Worm (Caenorhabditis elegans) whole organism, L1 larva: Measurements from ENCODE around the gene ccpp-6.

ENCODE experiments used
- C16A3.4 ChIP-seq: fragments of 150-350 bp; optimal IDR thresholded peaks from 2 replicates; lab custom pipeline; 2014; ENCODE audit warnings: missing biosample characterization, missing genetic modification characterization
- F16B12.6 ChIP-seq: fragments of 150-350 bp; optimal IDR thresholded peaks from 2 replicates; lab custom pipeline; 2014; ENCODE audit warnings: missing biosample characterization, missing genetic modification characterization
- aly-2 ChIP-seq: fragments of 150-350 bp; optimal IDR thresholded peaks from 2 replicates; lab custom pipeline; 2014; ENCODE audit warnings: missing biosample characterization, missing genetic modification characterization
- ama-1 ChIP-seq: fragments of 150-350 bp; optimal IDR thresholded peaks from 2 replicates; lab custom pipeline; 2014
- blmp-1 ChIP-seq: fragments of 150-350 bp; optimal IDR thresholded peaks from 2 replicates; lab custom pipeline; 2014; ENCODE audit warnings: missing biosample characterization, missing genetic modification characterization
- ceh-63 ChIP-seq: fragments of 200-800 bp; sonication (Bioruptor generic); optimal IDR thresholded peaks from 2 replicates; lab custom pipeline; 2018; ENCODE audit warnings: mild to moderate bottlenecking, missing genetic modification characterization, missing compliant biosample characterization
- ceh-82 ChIP-seq, 3 experiments: fragments of 150-350 bp in 1 of 3; sonication (generic microtip) in 2 of 3; optimal IDR thresholded peaks; 2 replicates each; lab custom pipeline; 2014 to 2017; ENCODE audit warnings: missing biosample characterization in 3 of 3, missing genetic modification characterization in 3 of 3
- ceh-90 ChIP-seq: sonication (generic microtip); optimal IDR thresholded peaks from 2 replicates; lab custom pipeline; 2016; ENCODE audit warnings: missing genetic modification characterization, missing compliant biosample characterization
- dpl-1 ChIP-seq, 3 experiments: fragments of 150-350 bp in 2 of 3; sonication (generic microtip) in 1 of 3; optimal IDR thresholded peaks; 2 replicates each; lab custom pipeline; 2014 to 2017; ENCODE audit warnings: missing biosample characterization in 3 of 3, missing genetic modification characterization in 3 of 3, missing genetic modification reagents in 3 of 3
- efl-1 ChIP-seq, 4 experiments: fragments of 150-350 bp; optimal IDR thresholded peaks in 3 of 4; peaks in 1 of 4; 1 replicate in 1 of 4; 2 replicates in 3 of 4; lab custom pipeline; 2014; ENCODE audit warnings: missing biosample characterization in 2 of 4, missing genetic modification characterization in 2 of 4, missing genetic modification reagents in 2 of 4
- efl-3 ChIP-seq: fragments of 200-800 bp; sonication (Bioruptor generic); optimal IDR thresholded peaks from 2 replicates; lab custom pipeline; 2018; ENCODE audit warnings: mild to moderate bottlenecking, missing genetic modification characterization, missing compliant biosample characterization
- elt-3 ChIP-seq, 6 experiments: fragments of 150-350 bp in 1 of 6; sonication (generic microtip); optimal IDR thresholded peaks; 2 replicates each; lab custom pipeline; 2017 to 2018; ENCODE audit warnings: missing biosample characterization in 6 of 6, missing genetic modification characterization in 6 of 6, inconsistent platforms in 1 of 6
- fkh-8 ChIP-seq: sonication (generic microtip); optimal IDR thresholded peaks from 2 replicates; lab custom pipeline; 2016; ENCODE audit warnings: mild to moderate bottlenecking, missing genetic modification characterization, missing compliant biosample characterization
- fos-1 ChIP-seq: fragments of 150-350 bp; optimal IDR thresholded peaks from 2 replicates; lab custom pipeline; 2014; ENCODE audit warnings: missing biosample characterization, missing genetic modification characterization
- grh-1 ChIP-seq: fragments of 200-800 bp; sonication (Bioruptor generic); IDR thresholded peaks from 2 replicates; pipeline ENCODE4 v1.3.6; 2022; ENCODE audit warnings: missing genetic modification reagents, missing genetic modification characterization, missing compliant biosample characterization
- hlh-17 ChIP-seq: fragments of 200-800 bp; sonication (Bioruptor generic); optimal IDR thresholded peaks from 2 replicates; lab custom pipeline; 2018; ENCODE audit warnings: missing genetic modification characterization, mild to moderate bottlenecking, missing compliant biosample characterization, moderate library complexity, borderline replicate concordance
- hpl-2 ChIP-seq: fragments of 150-350 bp; optimal IDR thresholded peaks from 2 replicates; lab custom pipeline; 2014; ENCODE audit warnings: missing biosample characterization, missing genetic modification reagents, missing genetic modification characterization
- irx-1 ChIP-seq: sonication (generic microtip); optimal IDR thresholded peaks from 2 replicates; lab custom pipeline; 2016; ENCODE audit warnings: missing genetic modification characterization, missing compliant biosample characterization
- isw-1 ChIP-seq: fragments of 200-800 bp; sonication (Bioruptor generic); IDR thresholded peaks from 2 replicates; pipeline ENCODE4 v1.3.6; 2022; ENCODE audit warnings: missing genetic modification characterization, missing compliant biosample characterization
- jun-1 ChIP-seq: fragments of 150-350 bp; optimal IDR thresholded peaks from 2 replicates; lab custom pipeline; 2014; ENCODE audit warnings: missing biosample characterization, missing genetic modification reagents, missing genetic modification characterization
- lin-13 ChIP-seq: fragments of 150-350 bp; optimal IDR thresholded peaks from 2 replicates; lab custom pipeline; 2014; ENCODE audit warnings: missing biosample characterization, missing genetic modification reagents, missing genetic modification characterization
- lin-14 ChIP-seq: fragments of 200-800 bp; sonication (Bioruptor generic); optimal IDR thresholded peaks from 2 replicates; lab custom pipeline; 2018; ENCODE audit warnings: mild to moderate bottlenecking, missing genetic modification characterization, moderate library complexity, missing compliant biosample characterization
- lin-15B ChIP-seq: fragments of 150-350 bp; sonication (generic microtip); optimal IDR thresholded peaks from 3 replicates; lab custom pipeline; 2014; ENCODE audit warnings: missing biosample characterization, missing genetic modification characterization
- lin-35 ChIP-seq, 2 experiments: fragments of 150-350 bp; optimal IDR thresholded peaks; 2 replicates each; lab custom pipeline; 2014; ENCODE audit warnings: missing biosample characterization in 2 of 2, missing genetic modification characterization in 2 of 2, missing genetic modification reagents in 2 of 2
- lin-39 ChIP-seq: fragments of 150-350 bp; optimal IDR thresholded peaks from 2 replicates; lab custom pipeline; 2014; ENCODE audit warnings: missing biosample characterization, missing genetic modification reagents, missing genetic modification characterization
- lir-3 ChIP-seq: sonication (generic microtip); optimal IDR thresholded peaks from 2 replicates; lab custom pipeline; 2016; ENCODE audit warnings: mild to moderate bottlenecking, missing genetic modification characterization, moderate library complexity, missing compliant biosample characterization; ENCODE audit not compliant: poor library complexity
- lsy-2 ChIP-seq, 2 experiments: fragments of 150-350 bp; optimal IDR thresholded peaks; 2 replicates each; lab custom pipeline; 2014; ENCODE audit warnings: missing biosample characterization in 2 of 2, missing genetic modification characterization in 2 of 2
- mab-9 ChIP-seq: fragments of 200-800 bp; sonication (Bioruptor generic); IDR thresholded peaks from 2 replicates; pipeline ENCODE4 v1.3.6; 2022; ENCODE audit warnings: missing genetic modification reagents, missing genetic modification characterization, missing compliant biosample characterization
- nhr-12 ChIP-seq: sonication (generic microtip); optimal IDR thresholded peaks from 2 replicates; lab custom pipeline; 2017; ENCODE audit warnings: missing biosample characterization, missing genetic modification characterization
- nhr-20 ChIP-seq: sonication (generic microtip); optimal IDR thresholded peaks from 2 replicates; lab custom pipeline; 2016; ENCODE audit warnings: mild to moderate bottlenecking, missing genetic modification characterization, missing compliant biosample characterization
- nhr-237 ChIP-seq: fragments of 150-350 bp; optimal IDR thresholded peaks from 2 replicates; lab custom pipeline; 2014; ENCODE audit warnings: missing biosample characterization, missing genetic modification characterization
- nhr-28 ChIP-seq: fragments of 150-350 bp; optimal IDR thresholded peaks from 2 replicates; lab custom pipeline; 2014; ENCODE audit warnings: missing biosample characterization, missing genetic modification characterization
- nhr-71 ChIP-seq: sonication (generic microtip); optimal IDR thresholded peaks from 2 replicates; lab custom pipeline; 2016; ENCODE audit warnings: mild to moderate bottlenecking, missing genetic modification characterization, moderate library complexity, missing compliant biosample characterization
- nhr-76 ChIP-seq: sonication (generic microtip); optimal IDR thresholded peaks from 2 replicates; lab custom pipeline; 2017; ENCODE audit warnings: missing biosample characterization, missing genetic modification characterization
- nhr-77 ChIP-seq: fragments of 150-350 bp; optimal IDR thresholded peaks from 2 replicates; lab custom pipeline; 2014; ENCODE audit warnings: missing biosample characterization, missing genetic modification characterization
- nhr-85 ChIP-seq: sonication (generic microtip); peaks from one replicate; lab custom pipeline; 2016; ENCODE audit warnings: missing genetic modification characterization, inconsistent platforms, missing compliant biosample characterization
- nhr-90 ChIP-seq: sonication (generic microtip); optimal IDR thresholded peaks from 2 replicates; lab custom pipeline; 2016; ENCODE audit warnings: mild to moderate bottlenecking, missing genetic modification characterization, missing compliant biosample characterization; ENCODE audit not compliant: poor library complexity
- pax-3 ChIP-seq: fragments of 200-800 bp; sonication (Bioruptor generic); optimal IDR thresholded peaks from 2 replicates; lab custom pipeline; 2018; ENCODE audit warnings: mild to moderate bottlenecking, missing genetic modification characterization, moderate library complexity, missing compliant biosample characterization
- skn-1 ChIP-seq: fragments of 150-350 bp; optimal IDR thresholded peaks from 2 replicates; lab custom pipeline; 2014; ENCODE audit warnings: missing biosample characterization, missing genetic modification characterization
- snpc-4 ChIP-seq: fragments of 150-350 bp; optimal IDR thresholded peaks from 2 replicates; lab custom pipeline; 2014; ENCODE audit warnings: missing biosample characterization, missing genetic modification characterization
- sox-4 ChIP-seq: sonication (generic microtip); optimal IDR thresholded peaks from 2 replicates; lab custom pipeline; 2016; ENCODE audit warnings: missing genetic modification characterization, missing compliant biosample characterization
- tbx-2 ChIP-seq: sonication (generic microtip); optimal IDR thresholded peaks from 2 replicates; lab custom pipeline; 2016; ENCODE audit warnings: missing genetic modification characterization, missing compliant biosample characterization
- unc-130 ChIP-seq: fragments of 150-350 bp; optimal IDR thresholded peaks from 2 replicates; lab custom pipeline; 2017; ENCODE audit warnings: missing biosample characterization, missing genetic modification characterization, inconsistent platforms
- unc-62 ChIP-seq: fragments of 150-350 bp; optimal IDR thresholded peaks from 2 replicates; lab custom pipeline; 2014; ENCODE audit warnings: missing biosample characterization, missing genetic modification reagents, missing genetic modification characterization
- unc-86 ChIP-seq: sonication (generic microtip); optimal IDR thresholded peaks from 2 replicates; lab custom pipeline; 2016; ENCODE audit warnings: missing genetic modification characterization, missing compliant biosample characterization
- unc-98 ChIP-seq: fragments of 200-800 bp; sonication (Bioruptor generic); IDR thresholded peaks from 2 replicates; pipeline ENCODE4 v1.3.6; 2022; ENCODE audit warnings: missing genetic modification characterization, missing compliant biosample characterization
- vab-15 ChIP-seq: sonication (generic microtip); optimal IDR thresholded peaks from 2 replicates; lab custom pipeline; 2017; ENCODE audit warnings: missing genotype, mild to moderate bottlenecking, missing genetic modification characterization, missing compliant biosample characterization
- xbp-1 ChIP-seq: sonication (generic microtip); optimal IDR thresholded peaks from 2 replicates; lab custom pipeline; 2016; ENCODE audit warnings: missing genetic modification characterization, missing compliant biosample characterization
- zip-4 ChIP-seq: fragments of 200-800 bp; sonication (Bioruptor generic); optimal IDR thresholded peaks from 2 replicates; lab custom pipeline; 2018; ENCODE audit warnings: mild to moderate bottlenecking, missing genetic modification characterization, moderate library complexity, missing compliant biosample characterization
- ztf-11 ChIP-seq, 2 experiments: sonication (generic microtip); optimal IDR thresholded peaks; 2 replicates each; lab custom pipeline; 2016 to 2017; ENCODE audit warnings: missing genetic modification characterization in 2 of 2, missing biosample characterization in 1 of 2, missing compliant biosample characterization in 1 of 2
- ztf-4 ChIP-seq: fragments of 150-350 bp; optimal IDR thresholded peaks from 2 replicates; lab custom pipeline; 2014; ENCODE audit warnings: missing biosample characterization, missing genetic modification characterization

ccpp-6 gene

DNA sequence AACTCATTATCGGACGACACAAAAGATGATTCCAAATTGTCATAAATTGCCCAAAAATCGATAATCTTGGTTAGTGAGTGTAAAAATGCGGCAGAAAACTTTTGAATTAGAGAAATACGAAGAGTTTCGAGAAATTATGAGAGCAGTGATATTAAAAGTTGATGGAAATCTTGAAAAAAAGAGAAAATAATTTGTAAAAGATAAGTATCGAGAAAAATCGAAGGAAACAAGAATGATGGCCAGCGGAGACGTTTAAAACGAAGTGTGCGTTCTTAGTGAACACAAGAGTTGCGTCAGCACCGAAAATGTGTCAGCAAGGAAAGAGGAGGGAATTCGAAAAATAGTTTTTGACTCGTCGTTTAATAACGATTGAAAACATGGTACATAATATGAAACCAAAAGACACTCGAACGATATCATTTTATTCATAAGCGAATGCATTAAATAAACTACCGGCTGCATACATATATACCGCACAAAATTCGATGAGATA lies 2.8 kb upstream of the ccpp-6 start, which contains the start of gene ndx-6 (continued):
- peak; percentile 80 for TF ChIP-seq fkh-8 (tag; lab: Kevin White, UChicago)
- TF ChIP-seq nhr-28 (tag; lab: Kevin White, UChicago), result no peak
- peak; percentile 26 for TF ChIP-seq ceh-90 (tag; lab: Kevin White, UChicago)
- peak; percentile 32 for TF ChIP-seq sox-4 (tag; lab: Kevin White, UChicago)
- TF ChIP-seq unc-62 (GFP tag; lab: Kevin White, UChicago), result no peak
- peak; percentile 74 for TF ChIP-seq isw-1 (GFP tag; lab: Robert Waterston, UW)
- peak; percentile 99 for TF ChIP-seq dpl-1 (GFP tag; optimal IDR thresholded peaks at IDR 0.05; lab: Kevin White, UChicago)
- TF ChIP-seq snpc-4 (tag; lab: Kevin White, UChicago), result peak; percentile 78
- no peak for TF ChIP-seq efl-3
- TF ChIP-seq lin-39 (tag; lab: Kevin White, UChicago), result peak; percentile 65
- peak; percentile 60 for TF ChIP-seq grh-1
- peak; percentile 62 for TF ChIP-seq lir-3 (tag; lab: Kevin White, UChicago)
- TF ChIP-seq ztf-4 (tag; lab: Kevin White, UChicago), result peak; percentile 76
- TF ChIP-seq aly-2 (tag; lab: Kevin White, UChicago), result peak; percentile 82
- peak; percentile 7 for TF ChIP-seq pax-3 (tag; lab: Kevin White, UChicago)
- peak; percentile 88 for TF ChIP-seq xbp-1
- peak; percentile 76 for TF ChIP-seq fos-1 (tag; lab: Kevin White, UChicago)
- no peak for TF ChIP-seq nhr-12 (tag; lab: Kevin White, UChicago)
- peak; percentile 67 for TF ChIP-seq F16B12.6 (tag; lab: Kevin White, UChicago)
- TF ChIP-seq nhr-85 (tag; lab: Kevin White, UChicago), result peak; percentile 93
- peak; percentile 90 for TF ChIP-seq nhr-71 (tag; lab: Kevin White, UChicago)
- peak; percentile 83 for TF ChIP-seq tbx-2 (tag; lab: Kevin White, UChicago)
- TF ChIP-seq hpl-2 (GFP tag; lab: Kevin White, UChicago), result no peak
- peak; percentile 36 for TF ChIP-seq zip-4 (GFP tag; lab: Kevin White, UChicago)
- peak; percentile 92 to 99 for TF ChIP-seq efl-1 (optimal IDR thresholded peaks at IDR 0.05; lab: Kevin White, UChicago)
- TF ChIP-seq efl-1 (GFP tag; optimal IDR thresholded peaks at IDR 0.05 in 1 of 2; lab: Kevin White, UChicago), result peak; percentile 98 to 100
- peak; percentile 81 for TF ChIP-seq blmp-1 (tag; lab: Kevin White, UChicago)
- peak; percentile 52 for TF ChIP-seq nhr-77 (tag; lab: Kevin White, UChicago)
- no peak for TF ChIP-seq nhr-76 (tag; lab: Kevin White, UChicago)
- peak in 2 of 6 experiments; percentile 73 to 87 for TF ChIP-seq elt-3 (tag; optimal IDR thresholded peaks at IDR 0.05; lab: Kevin White, UChicago)
- peak; percentile 75 for TF ChIP-seq ama-1 (lab: Kevin White, UChicago)
- TF ChIP-seq unc-86, result peak; percentile 76
- TF ChIP-seq nhr-90 (tag; lab: Kevin White, UChicago), result peak; percentile 88
- TF ChIP-seq nhr-20 (tag; lab: Kevin White, UChicago), result peak; percentile 91
- peak in 1 of 2 experiments; percentile 27 for TF ChIP-seq ztf-11 (tag; optimal IDR thresholded peaks at IDR 0.05; lab: Kevin White, UChicago)
- TF ChIP-seq vab-15 (tag; lab: Kevin White, UChicago), result no peak
- peak; percentile 90 to 92 for TF ChIP-seq lsy-2 (tag; optimal IDR thresholded peaks at IDR 0.05; lab: Kevin White, UChicago)
- peak; percentile 80 for TF ChIP-seq jun-1 (tag; lab: Kevin White, UChicago)
- peak; percentile 59 for TF ChIP-seq lin-15B (tag; lab: Kevin White, UChicago)
- no peak for TF ChIP-seq hlh-17 (GFP tag; lab: Kevin White, UChicago)
- TF ChIP-seq unc-130, result peak; percentile 83
- TF ChIP-seq irx-1, result peak; percentile 47
- TF ChIP-seq mab-9 (GFP tag; lab: Robert Waterston, UW), result peak; percentile 39; the same call in 1 of the 2 replicates
- TF ChIP-seq C16A3.4 (tag; lab: Kevin White, UChicago), result peak; percentile 90
- TF ChIP-seq lin-14, result peak; percentile 88
- no peak for TF ChIP-seq nhr-237
- peak; percentile 99 to 100 for TF ChIP-seq lin-35 (GFP tag; optimal IDR thresholded peaks at IDR 0.05; lab: Kevin White, UChicago)
- TF ChIP-seq ceh-82 (tag; optimal IDR thresholded peaks at IDR 0.05; lab: Kevin White, UChicago), result peak; percentile 81 to 88 (median 84)
- peak; percentile 77 for TF ChIP-seq lin-13 (GFP tag; lab: Kevin White, UChicago)
- peak; percentile 82 for TF ChIP-seq skn-1 (tag; lab: Kevin White, UChicago)
- TF ChIP-seq ceh-63 (GFP tag; lab: Kevin White, UChicago), result no peak
- TF ChIP-seq unc-98 (GFP tag; lab: Robert Waterston, UW), result no peak
